Fruit fly (Drosophila melanogaster) whole organism, prepupa: ENCODE data around the gene GstZ1.

Source experiments
- CG10631 ChIP-seq: fragments of 200-800 bp; sonication (Bioruptor generic); optimal IDR thresholded peaks from 2 replicates; lab custom pipeline; 2016; ENCODE audit warnings: missing biosample characterization, missing genetic modification characterization
- CG10669 ChIP-seq: fragments of 200-800 bp; sonication (Bioruptor generic); optimal IDR thresholded peaks from 3 replicates; lab custom pipeline; 2018; ENCODE audit warnings: missing biosample characterization, mild to moderate bottlenecking, missing genetic modification characterization, moderate library complexity
- CG11294 ChIP-seq: fragments of 200-800 bp; sonication (Bioruptor generic); IDR thresholded peaks from 2 replicates; pipeline ENCODE4 v1.3.6; 2022; ENCODE audit warnings: missing biosample characterization, missing genetic modification characterization
- CG11762 ChIP-seq: fragments of 200-800 bp; sonication (Bioruptor generic); optimal IDR thresholded peaks from 3 replicates; lab custom pipeline; 2016; ENCODE audit warnings: missing biosample characterization, missing genetic modification characterization; ENCODE audit not compliant: insufficient read depth
- CG11902 ChIP-seq: fragments of 200-800 bp; sonication (Bioruptor generic); optimal IDR thresholded peaks from 3 replicates; lab custom pipeline; 2016; ENCODE audit warnings: missing biosample characterization, missing genetic modification characterization
- CG15336 ChIP-seq: fragments of 200-800 bp; sonication (Bioruptor generic); IDR thresholded peaks from 2 replicates; pipeline ENCODE4 v1.3.6; 2022; ENCODE audit warnings: missing biosample characterization, missing genetic modification characterization
- CG16779 ChIP-seq: fragments of 200-800 bp; sonication (Bioruptor generic); optimal IDR thresholded peaks from 3 replicates; lab custom pipeline; 2017; ENCODE audit warnings: missing biosample characterization, mild to moderate bottlenecking, missing genetic modification characterization
- CG32006 ChIP-seq: fragments of 200-800 bp; sonication (Bioruptor generic); optimal IDR thresholded peaks from 3 replicates; lab custom pipeline; 2017; ENCODE audit warnings: missing biosample characterization, mild to moderate bottlenecking, missing genetic modification characterization
- CG3919 ChIP-seq: fragments of 200-800 bp; sonication (Bioruptor generic); optimal IDR thresholded peaks from 3 replicates; lab custom pipeline; 2016; ENCODE audit warnings: missing biosample characterization, missing genetic modification characterization
- CG4318 ChIP-seq: fragments of 200-800 bp; sonication (Bioruptor generic); optimal IDR thresholded peaks from 3 replicates; lab custom pipeline; 2017; ENCODE audit warnings: missing biosample characterization, mild to moderate bottlenecking, missing genetic modification characterization
- CG6163 ChIP-seq: fragments of 200-800 bp; sonication (Bioruptor generic); IDR thresholded peaks from 3 replicates; pipeline ENCODE4 v1.3.6; 2022; ENCODE audit warnings: missing biosample characterization, missing genetic modification characterization
- CG6276 ChIP-seq: fragments of 200-800 bp; sonication (Bioruptor generic); optimal IDR thresholded peaks from 2 replicates; lab custom pipeline; 2017; ENCODE audit warnings: missing biosample characterization, mild to moderate bottlenecking, missing genetic modification characterization
- CG6792 ChIP-seq: fragments of 200-800 bp; sonication (Bioruptor generic); optimal IDR thresholded peaks from 3 replicates; lab custom pipeline; 2016; ENCODE audit warnings: missing biosample characterization, missing genetic modification characterization
- CG6808 ChIP-seq: fragments of 200-800 bp; sonication (Bioruptor generic); optimal IDR thresholded peaks from 3 replicates; lab custom pipeline; 2017; ENCODE audit warnings: missing biosample characterization, missing genetic modification characterization, mild to moderate bottlenecking, moderate library complexity, missing genetic modification reagents
- CG6854 ChIP-seq: fragments of 200-800 bp; sonication (Bioruptor generic); optimal IDR thresholded peaks from 2 replicates; lab custom pipeline; 2017; ENCODE audit warnings: missing biosample characterization, mild to moderate bottlenecking, missing genetic modification characterization
- CG8119 ChIP-seq: fragments of 200-800 bp; sonication (Bioruptor generic); IDR thresholded peaks from 3 replicates; pipeline ENCODE4 v1.3.6; 2022; ENCODE audit warnings: missing biosample characterization, missing genetic modification characterization
- CG8319 ChIP-seq: fragments of 200-800 bp; sonication (Bioruptor generic); optimal IDR thresholded peaks from 3 replicates; lab custom pipeline; 2016; ENCODE audit warnings: missing biosample characterization, missing genetic modification characterization
- CG9139 ChIP-seq: fragments of 200-800 bp; sonication (Bioruptor generic); optimal IDR thresholded peaks from 3 replicates; lab custom pipeline; 2017; ENCODE audit warnings: missing biosample characterization, mild to moderate bottlenecking, missing genetic modification characterization
- Eip75B ChIP-seq: fragments of 200-800 bp; sonication (Bioruptor generic); optimal IDR thresholded peaks from 3 replicates; lab custom pipeline; 2016; ENCODE audit warnings: missing biosample characterization, missing genetic modification characterization
- Eip78C ChIP-seq: fragments of 200-800 bp; sonication (Bioruptor generic); peaks from one replicate; lab custom pipeline; 2016; ENCODE audit warnings: missing biosample characterization, missing genetic modification characterization
- Eip93F ChIP-seq: fragments of 200-800 bp; sonication (Bioruptor generic); optimal IDR thresholded peaks from 2 replicates; lab custom pipeline; 2016; ENCODE audit warnings: missing biosample characterization, mild to moderate bottlenecking, missing genetic modification characterization
- Gug ChIP-seq: fragments of 200-800 bp; sonication (Bioruptor generic); IDR thresholded peaks from 2 replicates; pipeline ENCODE4 v1.3.6; 2022; ENCODE audit warnings: missing biosample characterization, missing genetic modification characterization
- Hr38 ChIP-seq: sonication (Bioruptor generic); optimal IDR thresholded peaks from 2 replicates; lab custom pipeline; 2016; ENCODE audit warnings: missing biosample characterization, missing genetic modification characterization
- Hr39 ChIP-seq: fragments of 200-800 bp; sonication (Bioruptor generic); optimal IDR thresholded peaks from 2 replicates; lab custom pipeline; 2016; ENCODE audit warnings: missing biosample characterization, missing genetic modification characterization
- Hr4 ChIP-seq: fragments of 200-800 bp; sonication (Bioruptor generic); optimal IDR thresholded peaks from 3 replicates; lab custom pipeline; 2016; ENCODE audit warnings: missing biosample characterization, missing genetic modification characterization
- Lpt ChIP-seq: fragments of 200-800 bp; sonication (Bioruptor generic); optimal IDR thresholded peaks from 3 replicates; lab custom pipeline; 2016; ENCODE audit warnings: missing biosample characterization, missing genetic modification characterization
- OdsH ChIP-seq: fragments of 200-800 bp; sonication (Bioruptor generic); optimal IDR thresholded peaks from 3 replicates; lab custom pipeline; 2016; ENCODE audit warnings: missing biosample characterization, missing genetic modification characterization
- Sox102F ChIP-seq: fragments of 200-800 bp; sonication (Bioruptor generic); optimal IDR thresholded peaks from 2 replicates; lab custom pipeline; 2016; ENCODE audit warnings: missing biosample characterization, mild to moderate bottlenecking, missing genetic modification characterization
- Sox14 ChIP-seq: fragments of 200-800 bp; sonication (Bioruptor generic); optimal IDR thresholded peaks from 3 replicates; lab custom pipeline; 2016; ENCODE audit warnings: missing biosample characterization, missing genetic modification characterization
- Sox15 ChIP-seq: fragments of 200-800 bp; sonication (Bioruptor generic); optimal IDR thresholded peaks from 3 replicates; lab custom pipeline; 2016; ENCODE audit warnings: missing biosample characterization, missing genetic modification characterization
- achi ChIP-seq: fragments of 200-800 bp; sonication (Bioruptor generic); optimal IDR thresholded peaks from 3 replicates; lab custom pipeline; 2016; ENCODE audit warnings: missing biosample characterization, missing genetic modification characterization
- acj6 ChIP-seq: fragments of 200-800 bp; sonication (Bioruptor generic); optimal IDR thresholded peaks from 3 replicates; lab custom pipeline; 2016; ENCODE audit warnings: missing biosample characterization, missing genetic modification characterization
- cyc ChIP-seq: fragments of 200-800 bp; sonication (Bioruptor generic); optimal IDR thresholded peaks from 3 replicates; lab custom pipeline; 2016; ENCODE audit warnings: missing biosample characterization, missing genetic modification characterization
- dac ChIP-seq: fragments of 200-800 bp; sonication (Bioruptor generic); optimal IDR thresholded peaks from 2 replicates; lab custom pipeline; 2017; ENCODE audit warnings: missing biosample characterization, mild to moderate bottlenecking, missing genetic modification characterization
- dsx ChIP-seq: fragments of 200-800 bp; optimal IDR thresholded peaks from 3 replicates; lab custom pipeline; 2019; ENCODE audit warnings: missing biosample characterization, mild to moderate bottlenecking, missing genetic modification characterization, moderate library complexity; ENCODE audit not compliant: poor library complexity, severe bottlenecking
- eg ChIP-seq: fragments of 200-800 bp; sonication (Bioruptor generic); IDR thresholded peaks from 3 replicates; pipeline ENCODE4 v1.3.6; 2022; ENCODE audit warnings: missing biosample characterization, missing genetic modification characterization
- esn ChIP-seq: fragments of 200-800 bp; sonication (Bioruptor generic); optimal IDR thresholded peaks from 2 replicates; lab custom pipeline; 2016; ENCODE audit warnings: missing biosample characterization, mild to moderate bottlenecking, missing genetic modification characterization, moderate library complexity
- fd59A ChIP-seq: fragments of 200-800 bp; sonication (Bioruptor generic); optimal IDR thresholded peaks from 2 replicates; lab custom pipeline; 2017; ENCODE audit warnings: missing biosample characterization, mild to moderate bottlenecking, missing genetic modification characterization, missing genetic modification reagents
- fd85E ChIP-seq: fragments of 200-800 bp; sonication (Bioruptor generic); optimal IDR thresholded peaks from 3 replicates; lab custom pipeline; 2016; ENCODE audit warnings: missing biosample characterization, missing genetic modification characterization
- lz ChIP-seq: fragments of 200-800 bp; sonication (Bioruptor generic); optimal IDR thresholded peaks from 3 replicates; lab custom pipeline; 2016; ENCODE audit warnings: missing biosample characterization, missing genetic modification characterization
- net ChIP-seq: fragments of 200-800 bp; sonication (Bioruptor generic); optimal IDR thresholded peaks from 3 replicates; lab custom pipeline; 2016; ENCODE audit warnings: missing biosample characterization, missing genetic modification characterization
- pdm3 ChIP-seq: fragments of 200-800 bp; sonication (Bioruptor generic); optimal IDR thresholded peaks from 3 replicates; lab custom pipeline; 2016; ENCODE audit warnings: missing biosample characterization, missing genetic modification characterization
- salr ChIP-seq, 2 experiments: fragments of 200-800 bp; sonication (Bioruptor generic); optimal IDR thresholded peaks; 3 replicates each; lab custom pipeline; 2016 to 2018; ENCODE audit warnings: missing biosample characterization in 2 of 2, missing genetic modification characterization in 2 of 2, mild to moderate bottlenecking in 1 of 2
- svp ChIP-seq: fragments of 200-800 bp; sonication (Bioruptor generic); peaks from one replicate; lab custom pipeline; 2016; ENCODE audit warnings: missing biosample characterization, missing genetic modification characterization
- vri ChIP-seq: fragments of 200-800 bp; sonication (Bioruptor generic); optimal IDR thresholded peaks from 3 replicates; lab custom pipeline; 2016; ENCODE audit warnings: missing biosample characterization, mild to moderate bottlenecking, missing genetic modification characterization

The GstZ1 gene

DNA sequence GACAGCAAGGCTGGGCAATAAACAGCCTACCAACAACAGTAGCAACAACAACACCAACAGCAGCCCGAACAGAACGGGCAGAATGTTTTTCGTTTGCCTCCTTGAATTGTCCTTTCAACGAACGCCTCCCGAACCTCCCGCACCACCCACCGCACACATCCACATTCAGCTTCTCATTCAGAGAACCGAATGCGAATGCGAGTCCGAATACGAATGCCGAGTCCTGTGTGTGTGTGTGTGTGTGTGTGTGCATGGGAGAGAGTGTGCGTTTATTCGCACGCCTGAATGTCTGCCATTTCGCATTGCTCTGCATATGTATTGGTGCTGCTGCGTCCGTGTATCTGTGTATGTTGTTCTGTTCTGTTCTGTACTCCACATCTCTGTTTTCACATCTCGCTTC, 32.1 kb upstream of the GstZ1 start:
- TF ChIP-seq CG6854 (GFP tag; lab: Kevin White, UChicago) (no peak), net (GFP tag; lab: Kevin White, UChicago) (no peak), cyc (GFP tag; lab: Kevin White, UChicago) (no peak)

- TF ChIP-seq Sox102F (GFP tag; lab: Kevin White, UChicago) (no peak), Hr38 (GFP tag; lab: Kevin White, UChicago) (no peak), CG6163 (GFP tag; lab: Robert Waterston, UW) (no peak), Eip78C (GFP tag; lab: Kevin White, UChicago) (peak; percentile 65), acj6 (GFP tag; lab: Kevin White, UChicago) (no peak), CG32006 (GFP tag; lab: Kevin White, UChicago) (no peak)
Measured at dm6 chr3R:9487961-9488360, 31.6 kb upstream of the GstZ1 start.

DNA sequence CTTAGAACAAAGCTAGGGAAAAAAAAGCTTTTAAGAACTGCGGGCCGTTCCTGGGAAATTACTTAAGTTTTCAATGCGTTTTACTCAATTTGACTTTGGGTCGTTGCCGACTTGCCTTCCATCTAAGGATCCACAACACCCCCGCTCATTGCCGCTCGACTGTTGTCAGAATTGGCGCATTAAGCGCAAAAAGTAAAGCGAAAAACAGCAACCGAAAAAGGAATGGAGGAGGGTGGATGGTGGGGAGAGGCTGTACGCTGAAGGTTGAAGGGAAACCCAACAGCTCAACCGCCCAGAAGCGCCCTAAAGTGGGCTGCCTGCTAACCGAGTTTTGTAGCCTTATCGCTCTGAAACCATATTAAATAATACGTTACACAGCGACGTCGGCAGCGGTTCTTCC, 31.2 kb upstream of the GstZ1 start:
- TF ChIP-seq Sox14 (GFP tag; lab: Kevin White, UChicago) (no peak), svp (GFP tag; lab: Kevin White, UChicago) (no peak), CG6854 (GFP tag; lab: Kevin White, UChicago) (no peak), esn (GFP tag; lab: Kevin White, UChicago) (no peak), CG6163 (GFP tag; lab: Robert Waterston, UW) (no peak), fd59A (GFP tag; lab: Kevin White, UChicago) (no peak)

DNA sequence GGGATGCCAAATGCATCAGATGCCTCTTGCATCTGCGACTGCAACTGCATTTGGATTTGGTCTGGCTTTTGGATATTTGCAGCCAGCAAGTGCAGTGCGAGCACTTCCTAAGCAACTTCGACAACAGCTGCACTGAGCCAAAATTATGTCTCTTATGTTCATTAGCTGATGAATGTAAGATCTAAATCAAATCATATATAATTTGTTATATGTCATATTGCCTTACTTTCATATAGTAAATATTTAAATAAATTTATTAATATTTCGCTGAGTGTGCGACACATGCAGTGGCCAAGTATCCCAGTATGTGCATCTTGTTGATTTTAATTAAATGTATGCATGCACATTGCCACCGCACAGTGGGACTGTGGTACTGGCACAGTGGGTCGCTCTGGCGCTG, 24.1 kb upstream of the GstZ1 start:
- TF ChIP-seq CG32006 (GFP tag; lab: Kevin White, UChicago) (peak; percentile 54), Eip75B (GFP tag; lab: Kevin White, UChicago) (no peak), pdm3 (GFP tag; lab: Kevin White, UChicago) (no peak), CG16779 (tag; lab: Kevin White, UChicago) (no peak), vri (no peak), fd59A (GFP tag; lab: Kevin White, UChicago) (no peak), CG6276 (GFP tag; lab: Kevin White, UChicago) (peak; percentile 48), Gug (GFP tag; lab: Robert Waterston, UW) (peak; percentile 66), CG11902 (GFP tag; lab: Kevin White, UChicago) (no peak), fd85E (GFP tag; lab: Kevin White, UChicago) (no peak), Lpt (GFP tag; lab: Kevin White, UChicago) (peak; percentile 41), CG3919 (GFP tag; lab: Kevin White, UChicago) (peak; percentile 49), dsx (no peak), dac (GFP tag; lab: Kevin White, UChicago) (peak; percentile 11), CG10631 (GFP tag; lab: Kevin White, UChicago) (peak; percentile 43), Hr4 (peak; percentile 52), salr (GFP tag; optimal IDR thresholded peaks at IDR 0.05; lab: Kevin White, UChicago) (peak in 1 of 2 experiments; percentile 36), CG8319 (GFP tag; lab: Kevin White, UChicago) (no peak), CG4318 (GFP tag; lab: Kevin White, UChicago) (no peak), Eip93F (no peak), eg (GFP tag; lab: Robert Waterston, UW) (peak; percentile 63; the same call in 1 of the 3 replicates), Hr39 (GFP tag; lab: Kevin White, UChicago) (no peak), CG6163 (GFP tag; lab: Robert Waterston, UW) (peak; percentile 65), Eip78C (GFP tag; lab: Kevin White, UChicago) (peak; percentile 51), CG10669 (GFP tag; lab: Kevin White, UChicago) (no peak), CG9139 (GFP tag; lab: Kevin White, UChicago) (no peak), Sox15 (GFP tag; lab: Kevin White, UChicago) (no peak), acj6 (GFP tag; lab: Kevin White, UChicago) (peak; percentile 8), CG11762 (GFP tag; lab: Kevin White, UChicago) (no peak), CG11294 (GFP tag; lab: Robert Waterston, UW) (no peak; the same call in 1 of the 2 replicates), Sox14 (GFP tag; lab: Kevin White, UChicago) (no peak), CG15336 (GFP tag; lab: Robert Waterston, UW) (peak; percentile 83), CG6808 (no peak), svp (GFP tag; lab: Kevin White, UChicago) (no peak), CG6792 (GFP tag; lab: Kevin White, UChicago) (no peak), OdsH (peak; percentile 28), CG8119 (GFP tag; lab: Robert Waterston, UW) (peak; percentile 76), lz (GFP tag; lab: Kevin White, UChicago) (no peak), net (GFP tag; lab: Kevin White, UChicago) (peak; percentile 28), achi (GFP tag; lab: Kevin White, UChicago) (peak; percentile 26)
